Worm (Caenorhabditis elegans): ENCODE data around the gene C34H4.1.

- no peak for TF ChIP-seq nhr-85 (tag)
- no peak for TF ChIP-seq lin-13 (GFP tag; optimal IDR thresholded peaks at IDR 0.05)
- TF ChIP-seq unc-130 (tag; optimal IDR thresholded peaks at IDR 0.05) = no peak
- no peak for TF ChIP-seq ceh-82 (tag; optimal IDR thresholded peaks at IDR 0.05)
- no peak for TF ChIP-seq elt-3 (tag; optimal IDR thresholded peaks at IDR 0.05)
- no peak for TF ChIP-seq lir-3 (tag; optimal IDR thresholded peaks at IDR 0.05; ENCODE audit: poor library complexity)
- no peak for TF ChIP-seq unc-62 (GFP tag; optimal IDR thresholded peaks at IDR 0.05)
- TF ChIP-seq jun-1 (tag; optimal IDR thresholded peaks at IDR 0.05) = no peak
- no peak for TF ChIP-seq ama-1 (optimal IDR thresholded peaks at IDR 0.05)
- TF ChIP-seq ces-1 (GFP tag; optimal IDR thresholded peaks at IDR 0.05) = no peak
- no peak for TF ChIP-seq egl-27 (tag; optimal IDR thresholded peaks at IDR 0.05)
- no peak for TF ChIP-seq snpc-4 (tag; optimal IDR thresholded peaks at IDR 0.05)
- TF ChIP-seq nhr-76 (tag; optimal IDR thresholded peaks at IDR 0.05) = no peak
- TF ChIP-seq C16A3.4 (tag; optimal IDR thresholded peaks at IDR 0.05) = no peak
These were observed 49.9 kb downstream of the C34H4.1 start, which contains the start of gene Y41D4B.11 for ce11 chrIV:1605276-1605762.

All from whole organism, L1 larva.